Worm (Caenorhabditis elegans): ENCODE data around the gene C08H9.18.

- no peak for TF ChIP-seq unc-62 (GFP tag; optimal IDR thresholded peaks at IDR 0.05 in 1 of 2)
- TF ChIP-seq unc-62 (tag; optimal IDR thresholded peaks at IDR 0.05): no peak
- TF ChIP-seq nhr-76 (tag; optimal IDR thresholded peaks at IDR 0.05): no peak
- TF ChIP-seq pha-4 (GFP tag; IDR thresholded peaks at IDR 0.05): no peak
- no peak for TF ChIP-seq pha-4 (tag; optimal IDR thresholded peaks at IDR 0.05)
- no peak for TF ChIP-seq spr-1 (tag; optimal IDR thresholded peaks at IDR 0.05)
- TF ChIP-seq ama-1 (optimal IDR thresholded peaks at IDR 0.05): no peak
- TF ChIP-seq D1046.2 (GFP tag; IDR thresholded peaks at IDR 0.05): no peak
- no peak for TF ChIP-seq dve-1 (tag; optimal IDR thresholded peaks at IDR 0.05; ENCODE audit: insufficient read depth)
- TF ChIP-seq Y5F2A.4 (GFP tag; optimal IDR thresholded peaks at IDR 0.05): no peak
- no peak for TF ChIP-seq attf-4 (tag; optimal IDR thresholded peaks at IDR 0.05)
These were observed 12.6 kb upstream of the C08H9.18 start, which contains the start of the genes chil-2 and ctsa-3.2 for ce11 chrII:9874508-9875229.
